Worm (Caenorhabditis elegans) whole organism, L2 larva: ENCODE data around the gene T26A5.6.

Source experiments
- ZK546.5 ChIP-seq: sonication (generic microtip); optimal IDR thresholded peaks from 2 replicates; lab custom pipeline; 2017; ENCODE audit warnings: missing biosample characterization, missing genetic modification characterization
- blmp-1 ChIP-seq: sonication (generic microtip); optimal IDR thresholded peaks from 2 replicates; lab custom pipeline; 2017; ENCODE audit warnings: missing genetic modification characterization, mild to moderate bottlenecking, missing compliant biosample characterization, antibody characterized with exemption, moderate library complexity; ENCODE audit not compliant: insufficient read depth
- ceh-16 ChIP-seq: fragments of 150-350 bp; optimal IDR thresholded peaks from 2 replicates; lab custom pipeline; 2014; ENCODE audit warnings: missing biosample characterization, missing genetic modification characterization
- egl-27 ChIP-seq: sonication (generic microtip); optimal IDR thresholded peaks from 3 replicates; lab custom pipeline; 2017; ENCODE audit warnings: missing biosample characterization, missing genetic modification reagents, missing genetic modification characterization
- elt-3 ChIP-seq: sonication (generic microtip); optimal IDR thresholded peaks from 2 replicates; lab custom pipeline; 2017; ENCODE audit warnings: missing biosample characterization, missing genetic modification characterization
- lsy-2 ChIP-seq, 2 experiments: fragments of 150-350 bp in 1 of 2; sonication (generic microtip) in 1 of 2; optimal IDR thresholded peaks; 2 replicates each; lab custom pipeline; 2014 to 2017; ENCODE audit warnings: missing biosample characterization in 2 of 2, missing genetic modification characterization in 2 of 2
- mab-5 ChIP-seq: fragments of 150-350 bp; optimal IDR thresholded peaks from 2 replicates; lab custom pipeline; 2014; ENCODE audit warnings: missing biosample characterization, missing genetic modification characterization
- mdl-1 ChIP-seq, 2 experiments: fragments of 150-350 bp in 1 of 2; sonication (generic microtip) in 1 of 2; optimal IDR thresholded peaks; 2 replicates each; lab custom pipeline; 2017; ENCODE audit warnings: missing biosample characterization in 2 of 2, missing genetic modification characterization in 2 of 2
- nhr-11 ChIP-seq: fragments of 150-350 bp; optimal IDR thresholded peaks from 2 replicates; lab custom pipeline; 2014; ENCODE audit warnings: missing biosample characterization, missing genetic modification characterization
- nhr-237 ChIP-seq: fragments of 150-350 bp; optimal IDR thresholded peaks from 2 replicates; lab custom pipeline; 2014; ENCODE audit warnings: missing biosample characterization, missing genetic modification characterization
- nhr-25 ChIP-seq: fragments of 150-350 bp; sonication (generic microtip); optimal IDR thresholded peaks from 3 replicates; lab custom pipeline; 2014; ENCODE audit warnings: missing biosample characterization, missing genetic modification characterization
- snpc-4 ChIP-seq: fragments of 150-350 bp; optimal IDR thresholded peaks from 2 replicates; lab custom pipeline; 2014; ENCODE audit warnings: missing biosample characterization, missing genetic modification characterization
- unc-39 ChIP-seq: fragments of 150-350 bp; optimal IDR thresholded peaks from 2 replicates; lab custom pipeline; 2014; ENCODE audit warnings: missing biosample characterization, missing genetic modification characterization
- unc-62 ChIP-seq: fragments of 150-350 bp; optimal IDR thresholded peaks from 2 replicates; lab custom pipeline; 2014; ENCODE audit warnings: missing biosample characterization, missing genetic modification reagents, missing genetic modification characterization

DNA sequence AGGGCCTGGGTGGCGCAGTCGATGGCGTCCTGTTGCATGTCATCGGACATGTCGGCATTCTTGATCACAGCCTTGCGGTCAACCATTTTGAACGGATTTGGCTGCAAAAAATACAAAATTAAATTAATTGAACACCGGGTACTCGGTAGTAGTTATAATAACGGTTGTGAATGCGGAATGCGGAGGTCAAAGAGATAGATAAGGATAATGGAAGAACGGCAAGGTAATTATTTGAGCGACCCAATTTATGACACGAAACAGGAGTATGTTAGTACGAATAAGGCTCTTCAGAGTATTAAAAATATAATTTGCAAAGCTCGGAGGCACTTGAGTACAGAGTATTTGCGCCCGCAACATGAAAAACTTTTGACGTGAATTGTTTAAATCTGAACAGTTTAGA, 13.2 kb upstream of the T26A5.6 start, which contains the start of gene dlc-1:
- TF ChIP-seq egl-27 (tag; lab: Kevin White, UChicago), result no peak
- TF ChIP-seq mab-5 (tag; lab: Kevin White, UChicago), result no peak
- no peak for TF ChIP-seq elt-3 (tag; lab: Kevin White, UChicago)
- no peak for TF ChIP-seq nhr-25
- TF ChIP-seq ceh-16 (tag; lab: Kevin White, UChicago), result no peak
- TF ChIP-seq unc-39 (tag; lab: Kevin White, UChicago), result no peak
- TF ChIP-seq unc-62 (GFP tag; lab: Kevin White, UChicago), result no peak
- TF ChIP-seq nhr-11 (tag; lab: Kevin White, UChicago), result no peak
- TF ChIP-seq nhr-237 (tag; lab: Kevin White, UChicago), result no peak
- TF ChIP-seq mdl-1 (tag; optimal IDR thresholded peaks at IDR 0.05; lab: Kevin White, UChicago), result no peak
- TF ChIP-seq blmp-1 (tag; lab: Kevin White, UChicago), result no peak
- TF ChIP-seq lsy-2 (tag; optimal IDR thresholded peaks at IDR 0.05; lab: Kevin White, UChicago), result no peak
- TF ChIP-seq ZK546.5 (tag; lab: Kevin White, UChicago), result no peak
- TF ChIP-seq snpc-4 (tag; lab: Kevin White, UChicago), result no peak
